Worm (Caenorhabditis elegans): ENCODE data around the gene nlp-27.
A peak's percentile ranks its signal among the peaks of the same experiment; 100 is the strongest.

nlp-27 gene

ce11 chrV:3989070-3989469 lies at the start of gene nlp-27:
Gene nlp-27 (plus strand): TSS chrV:3989378.
- TF ChIP-seq elt-1 (tag; optimal IDR thresholded peaks at IDR 0.05) (no peak), skn-1 (tag; optimal IDR thresholded peaks at IDR 0.05) (no peak), nhr-21 (tag; optimal IDR thresholded peaks at IDR 0.05) (peak; percentile 3), mbf-1 (tag; optimal IDR thresholded peaks at IDR 0.05) (no peak), egl-27 (tag; optimal IDR thresholded peaks at IDR 0.05) (no peak), nhr-12 (tag; optimal IDR thresholded peaks at IDR 0.05) (no peak), ama-1 (optimal IDR thresholded peaks at IDR 0.05) (no peak), ztf-11 (tag; optimal IDR thresholded peaks at IDR 0.05) (no peak), fos-1 (tag; optimal IDR thresholded peaks at IDR 0.05) (peak; percentile 1), unc-55 (GFP tag; optimal IDR thresholded peaks at IDR 0.05) (no peak), nhr-237 (tag; optimal IDR thresholded peaks at IDR 0.05) (no peak), sem-4 (tag; optimal IDR thresholded peaks at IDR 0.05) (no peak)

DNA sequence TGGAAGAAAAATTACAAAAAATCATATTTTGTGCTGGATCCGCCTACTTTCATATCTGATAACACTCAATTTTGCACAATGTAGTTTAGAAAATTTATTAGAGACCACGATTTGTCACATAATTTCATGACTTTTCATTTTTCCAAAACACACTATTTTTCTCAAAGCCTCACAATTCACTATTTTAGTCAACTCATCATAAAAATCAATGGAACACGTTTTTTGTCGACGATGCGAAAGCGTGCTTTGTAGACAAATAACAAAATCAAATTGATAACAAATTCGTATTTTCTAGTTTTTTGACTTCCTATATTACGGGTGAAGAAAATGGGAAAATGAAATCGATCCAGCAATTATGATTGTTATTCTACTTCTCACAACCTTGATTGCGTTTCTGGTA lies 47.3 kb upstream of the nlp-27 start, which contains the start of gene cyp-35B2:
cyp-35B2 (plus strand) TSS at position 301 of the 400 bp plus-strand sequence.
- TF ChIP-seq peb-1 (tag; optimal IDR thresholded peaks at IDR 0.05), result no peak

DNA sequence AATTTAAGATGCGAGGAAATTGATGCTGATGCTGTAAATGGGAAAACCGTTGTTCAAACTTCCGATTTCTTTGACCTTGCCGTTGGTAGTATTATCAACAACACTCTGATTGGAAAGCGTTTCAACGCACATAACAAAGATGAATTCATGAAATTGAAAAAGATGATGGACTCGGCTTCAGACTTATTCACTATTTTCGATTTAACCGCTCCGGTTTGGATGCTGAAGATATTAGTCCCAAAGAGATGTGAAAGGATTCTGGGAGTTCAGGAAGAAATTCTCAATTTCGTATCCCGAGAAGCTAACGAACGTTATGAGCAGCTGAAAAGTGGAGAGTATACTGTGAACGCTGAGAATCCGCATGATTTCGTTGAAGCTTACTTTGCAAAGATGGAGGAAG lies 45.8 kb upstream of the nlp-27 start:
- no peak for TF ChIP-seq skn-1 (tag; optimal IDR thresholded peaks at IDR 0.05)
- TF ChIP-seq ztf-4 (tag; optimal IDR thresholded peaks at IDR 0.05), result no peak
- TF ChIP-seq mdl-1 (tag; optimal IDR thresholded peaks at IDR 0.05), result no peak
- no peak for TF ChIP-seq nhr-12 (tag; optimal IDR thresholded peaks at IDR 0.05)
- no peak for TF ChIP-seq ZK546.5 (tag; optimal IDR thresholded peaks at IDR 0.05)
- no peak for TF ChIP-seq ceh-82 (tag; optimal IDR thresholded peaks at IDR 0.05)
- no peak for TF ChIP-seq sem-4 (tag; optimal IDR thresholded peaks at IDR 0.05)

- TF ChIP-seq dmd-4 (tag; optimal IDR thresholded peaks at IDR 0.05) (no peak), nhr-11 (tag; optimal IDR thresholded peaks at IDR 0.05) (no peak)
Observed at ce11 chrV:3945053-3945452, 44.1 kb upstream of the nlp-27 start, which contains the start of gene cyp-35B3. Gene cyp-35B3 (plus strand): TSS chrV:3945353.

ce11 chrV:3949723-3950122 lies 39.5 kb upstream of the nlp-27 start, which contains the start of gene dach-1:
Gene dach-1 (plus strand): TSS chrV:3950023.
- TF ChIP-seq blmp-1 (tag; optimal IDR thresholded peaks at IDR 0.05; ENCODE audit: insufficient read depth) (no peak), nhr-237 (tag; optimal IDR thresholded peaks at IDR 0.05) (no peak), R02D3.7 (tag; optimal IDR thresholded peaks at IDR 0.05) (no peak), nhr-77 (tag; optimal IDR thresholded peaks at IDR 0.05) (no peak), skn-1 (tag; optimal IDR thresholded peaks at IDR 0.05) (no peak), ceh-82 (tag; optimal IDR thresholded peaks at IDR 0.05) (no peak), unc-62 (GFP tag; optimal IDR thresholded peaks at IDR 0.05) (no peak), fos-1 (tag; optimal IDR thresholded peaks at IDR 0.05) (no peak), nhr-21 (tag; optimal IDR thresholded peaks at IDR 0.05) (no peak), elt-3 (tag; optimal IDR thresholded peaks at IDR 0.05) (no peak), nhr-129 (tag; optimal IDR thresholded peaks at IDR 0.05) (no peak), nhr-11 (tag; optimal IDR thresholded peaks at IDR 0.05) (no peak), nhr-6 (tag; optimal IDR thresholded peaks at IDR 0.05) (no peak)

- TF ChIP-seq nhr-11 (tag; optimal IDR thresholded peaks at IDR 0.05) (no peak), ceh-16 (tag; optimal IDR thresholded peaks at IDR 0.05) (no peak), mdl-1 (tag; optimal IDR thresholded peaks at IDR 0.05) (no peak), sma-9 (GFP tag; optimal IDR thresholded peaks at IDR 0.05) (no peak), sma-9 (tag; optimal IDR thresholded peaks at IDR 0.05) (no peak), F13H6.1 (tag; optimal IDR thresholded peaks at IDR 0.05) (no peak), fos-1 (tag; optimal IDR thresholded peaks at IDR 0.05) (no peak), nhr-10 (tag; optimal IDR thresholded peaks at IDR 0.05) (no peak), sma-3 (GFP tag; optimal IDR thresholded peaks at IDR 0.05) (no peak), ztf-11 (tag; optimal IDR thresholded peaks at IDR 0.05) (no peak), gmeb-1 (tag; optimal IDR thresholded peaks at IDR 0.05) (no peak), ZK546.5 (tag; optimal IDR thresholded peaks at IDR 0.05) (no peak), nhr-12 (tag; optimal IDR thresholded peaks at IDR 0.05) (no peak)
Observed at ce11 chrV:3953739-3954138, 35.4 kb upstream of the nlp-27 start, which contains the start of gene str-247. Gene str-247 (plus strand): TSS chrV:3954039.
